Worm (Caenorhabditis elegans) whole organism, mixed stage, embryonic: ENCODE results near the gene W04G3.13.

ENCODE experiments used
- ceh-83 ChIP-seq: fragments of 200-800 bp; sonication (Bioruptor generic); optimal IDR thresholded peaks from 2 replicates; lab custom pipeline; 2018; ENCODE audit warnings: mild to moderate bottlenecking, missing genetic modification characterization, missing compliant biosample characterization
- ces-1 ChIP-seq: fragments of 150-350 bp; optimal IDR thresholded peaks from 2 replicates; lab custom pipeline; 2014; ENCODE audit warnings: missing biosample characterization, missing genetic modification reagents, missing genetic modification characterization
- lsy-2 ChIP-seq: fragments of 150-350 bp; optimal IDR thresholded peaks from 2 replicates; lab custom pipeline; 2014; ENCODE audit warnings: missing biosample characterization, missing genetic modification characterization
- mab-5 ChIP-seq: fragments of 150-350 bp; optimal IDR thresholded peaks from 2 replicates; lab custom pipeline; 2014; ENCODE audit warnings: missing biosample characterization, missing genetic modification characterization
- nhr-12 ChIP-seq: fragments of 150-350 bp; optimal IDR thresholded peaks from 2 replicates; lab custom pipeline; 2014; ENCODE audit warnings: missing biosample characterization, missing genetic modification characterization
- nhr-28 ChIP-seq: fragments of 150-350 bp; optimal IDR thresholded peaks from 2 replicates; lab custom pipeline; 2014; ENCODE audit warnings: missing biosample characterization, missing genetic modification characterization
- nhr-76 ChIP-seq: sonication (generic microtip); optimal IDR thresholded peaks from 2 replicates; lab custom pipeline; 2017; ENCODE audit warnings: missing biosample characterization, missing genetic modification characterization
- sptf-1 ChIP-seq: sonication (generic microtip); optimal IDR thresholded peaks from 2 replicates; lab custom pipeline; 2017; ENCODE audit warnings: mild to moderate bottlenecking, missing genetic modification characterization, moderate library complexity, missing compliant biosample characterization
- unc-62 ChIP-seq: fragments of 150-350 bp; optimal IDR thresholded peaks from 2 replicates; lab custom pipeline; 2014; ENCODE audit warnings: missing biosample characterization, missing genetic modification reagents, missing genetic modification characterization
- ztf-11 ChIP-seq: fragments of 150-350 bp; optimal IDR thresholded peaks from 2 replicates; lab custom pipeline; 2014; ENCODE audit warnings: missing biosample characterization, missing genetic modification characterization

DNA sequence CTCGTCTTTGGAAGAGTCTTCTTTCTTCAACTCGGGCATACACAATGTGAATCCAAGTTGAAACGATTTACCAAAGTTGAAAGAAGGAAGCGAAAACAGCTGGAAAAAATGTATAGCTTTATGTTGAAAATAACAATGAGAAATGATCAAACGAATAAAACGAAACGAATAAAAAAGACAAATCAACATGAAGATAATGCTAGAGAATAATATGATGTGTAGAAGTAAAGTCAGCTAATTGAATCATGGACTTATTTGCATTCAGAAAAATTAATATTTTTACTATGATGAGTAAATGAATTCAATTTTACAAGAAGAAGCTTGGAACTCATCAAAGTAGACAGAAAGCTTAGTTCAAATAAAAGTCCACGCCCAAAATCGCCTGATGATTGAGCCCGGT lies 46.0 kb upstream of the W04G3.13 start, which contains the start of gene alr-1:
- no peak for TF ChIP-seq sptf-1 (tag; lab: Kevin White, UChicago)
- no peak for TF ChIP-seq lsy-2 (tag; lab: Kevin White, UChicago)
- TF ChIP-seq unc-62 (GFP tag; lab: Kevin White, UChicago), result no peak
- no peak for TF ChIP-seq ces-1 (GFP tag; lab: Kevin White, UChicago)
- no peak for TF ChIP-seq nhr-12 (tag; lab: Kevin White, UChicago)
- TF ChIP-seq mab-5 (tag; lab: Kevin White, UChicago), result no peak
- TF ChIP-seq nhr-76 (tag; lab: Kevin White, UChicago), result no peak
- no peak for TF ChIP-seq ceh-83 (GFP tag; lab: Kevin White, UChicago)
- no peak for TF ChIP-seq ztf-11 (tag; lab: Kevin White, UChicago)
- no peak for TF ChIP-seq nhr-28 (tag; lab: Kevin White, UChicago)
